Fruit fly (Drosophila melanogaster) whole organism, prepupa: ENCODE measurements around the gene bou.

Experiments
- Blimp-1 ChIP-seq: fragments of 200-800 bp; sonication (Bioruptor generic); optimal IDR thresholded peaks from 3 replicates; lab custom pipeline; 2017; ENCODE audit warnings: missing biosample characterization, missing genetic modification characterization, mild to moderate bottlenecking, moderate library complexity, missing genetic modification reagents
- CG10631 ChIP-seq: fragments of 200-800 bp; sonication (Bioruptor generic); optimal IDR thresholded peaks from 2 replicates; lab custom pipeline; 2016; ENCODE audit warnings: missing biosample characterization, missing genetic modification characterization
- CG10669 ChIP-seq: fragments of 200-800 bp; sonication (Bioruptor generic); optimal IDR thresholded peaks from 3 replicates; lab custom pipeline; 2018; ENCODE audit warnings: missing biosample characterization, mild to moderate bottlenecking, missing genetic modification characterization, moderate library complexity
- CG11294 ChIP-seq: fragments of 200-800 bp; sonication (Bioruptor generic); IDR thresholded peaks from 2 replicates; pipeline ENCODE4 v1.3.6; 2022; ENCODE audit warnings: missing biosample characterization, missing genetic modification characterization
- CG11762 ChIP-seq: fragments of 200-800 bp; sonication (Bioruptor generic); optimal IDR thresholded peaks from 3 replicates; lab custom pipeline; 2016; ENCODE audit warnings: missing biosample characterization, missing genetic modification characterization; ENCODE audit not compliant: insufficient read depth
- CG15336 ChIP-seq: fragments of 200-800 bp; sonication (Bioruptor generic); IDR thresholded peaks from 2 replicates; pipeline ENCODE4 v1.3.6; 2022; ENCODE audit warnings: missing biosample characterization, missing genetic modification characterization
- CG1621 ChIP-seq: fragments of 200-800 bp; sonication (Bioruptor generic); optimal IDR thresholded peaks from 3 replicates; lab custom pipeline; 2018; ENCODE audit warnings: missing biosample characterization, mild to moderate bottlenecking, missing genetic modification characterization
- CG3032 ChIP-seq: fragments of 200-800 bp; optimal IDR thresholded peaks from 2 replicates; lab custom pipeline; 2019; ENCODE audit warnings: missing biosample characterization, mild to moderate bottlenecking, missing genetic modification characterization, moderate library complexity
- CG32006 ChIP-seq: fragments of 200-800 bp; sonication (Bioruptor generic); optimal IDR thresholded peaks from 3 replicates; lab custom pipeline; 2017; ENCODE audit warnings: missing biosample characterization, mild to moderate bottlenecking, missing genetic modification characterization
- CG34406 ChIP-seq: fragments of 200-800 bp; sonication (Bioruptor generic); optimal IDR thresholded peaks from 3 replicates; lab custom pipeline; 2016; ENCODE audit warnings: missing biosample characterization, missing genetic modification characterization
- CG3919 ChIP-seq: fragments of 200-800 bp; sonication (Bioruptor generic); optimal IDR thresholded peaks from 3 replicates; lab custom pipeline; 2016; ENCODE audit warnings: missing biosample characterization, missing genetic modification characterization
- CG4318 ChIP-seq: fragments of 200-800 bp; sonication (Bioruptor generic); optimal IDR thresholded peaks from 3 replicates; lab custom pipeline; 2017; ENCODE audit warnings: missing biosample characterization, mild to moderate bottlenecking, missing genetic modification characterization
- CG6163 ChIP-seq: fragments of 200-800 bp; sonication (Bioruptor generic); IDR thresholded peaks from 3 replicates; pipeline ENCODE4 v1.3.6; 2022; ENCODE audit warnings: missing biosample characterization, missing genetic modification characterization
- CG6854 ChIP-seq: fragments of 200-800 bp; sonication (Bioruptor generic); optimal IDR thresholded peaks from 2 replicates; lab custom pipeline; 2017; ENCODE audit warnings: missing biosample characterization, mild to moderate bottlenecking, missing genetic modification characterization
- CG7368 ChIP-seq: fragments of 200-800 bp; sonication (Bioruptor generic); optimal IDR thresholded peaks from 3 replicates; lab custom pipeline; 2016; ENCODE audit warnings: missing biosample characterization, missing genetic modification characterization
- CG9139 ChIP-seq: fragments of 200-800 bp; sonication (Bioruptor generic); optimal IDR thresholded peaks from 3 replicates; lab custom pipeline; 2017; ENCODE audit warnings: missing biosample characterization, mild to moderate bottlenecking, missing genetic modification characterization
- Eip78C ChIP-seq: fragments of 200-800 bp; sonication (Bioruptor generic); peaks from one replicate; lab custom pipeline; 2016; ENCODE audit warnings: missing biosample characterization, missing genetic modification characterization
- Eip93F ChIP-seq: fragments of 200-800 bp; sonication (Bioruptor generic); optimal IDR thresholded peaks from 2 replicates; lab custom pipeline; 2016; ENCODE audit warnings: missing biosample characterization, mild to moderate bottlenecking, missing genetic modification characterization
- Ets21C ChIP-seq: fragments of 200-800 bp; sonication (Bioruptor generic); optimal IDR thresholded peaks from 3 replicates; lab custom pipeline; 2016; ENCODE audit warnings: missing biosample characterization, missing genetic modification characterization
- Ets96B ChIP-seq: fragments of 200-800 bp; optimal IDR thresholded peaks from 2 replicates; lab custom pipeline; 2019; ENCODE audit warnings: missing biosample characterization, mild to moderate bottlenecking, missing genetic modification characterization, moderate library complexity
- Gug ChIP-seq: fragments of 200-800 bp; sonication (Bioruptor generic); IDR thresholded peaks from 2 replicates; pipeline ENCODE4 v1.3.6; 2022; ENCODE audit warnings: missing biosample characterization, missing genetic modification characterization
- Hr39 ChIP-seq: fragments of 200-800 bp; sonication (Bioruptor generic); optimal IDR thresholded peaks from 2 replicates; lab custom pipeline; 2016; ENCODE audit warnings: missing biosample characterization, missing genetic modification characterization
- Hr4 ChIP-seq: fragments of 200-800 bp; sonication (Bioruptor generic); optimal IDR thresholded peaks from 3 replicates; lab custom pipeline; 2016; ENCODE audit warnings: missing biosample characterization, missing genetic modification characterization
- Met ChIP-seq: fragments of 200-800 bp; sonication (Bioruptor generic); optimal IDR thresholded peaks from 3 replicates; lab custom pipeline; 2016; ENCODE audit warnings: missing biosample characterization, missing genetic modification characterization
- OdsH ChIP-seq: fragments of 200-800 bp; sonication (Bioruptor generic); optimal IDR thresholded peaks from 3 replicates; lab custom pipeline; 2016; ENCODE audit warnings: missing biosample characterization, missing genetic modification characterization
- Smox ChIP-seq: fragments of 200-800 bp; sonication (Bioruptor generic); optimal IDR thresholded peaks from 3 replicates; lab custom pipeline; 2016; ENCODE audit warnings: missing biosample characterization, missing genetic modification characterization
- Sox102F ChIP-seq: fragments of 200-800 bp; sonication (Bioruptor generic); optimal IDR thresholded peaks from 2 replicates; lab custom pipeline; 2016; ENCODE audit warnings: missing biosample characterization, mild to moderate bottlenecking, missing genetic modification characterization
- Sox15 ChIP-seq: fragments of 200-800 bp; sonication (Bioruptor generic); optimal IDR thresholded peaks from 3 replicates; lab custom pipeline; 2016; ENCODE audit warnings: missing biosample characterization, missing genetic modification characterization
- achi ChIP-seq: fragments of 200-800 bp; sonication (Bioruptor generic); optimal IDR thresholded peaks from 3 replicates; lab custom pipeline; 2016; ENCODE audit warnings: missing biosample characterization, missing genetic modification characterization
- acj6 ChIP-seq: fragments of 200-800 bp; sonication (Bioruptor generic); optimal IDR thresholded peaks from 3 replicates; lab custom pipeline; 2016; ENCODE audit warnings: missing biosample characterization, missing genetic modification characterization
- eg ChIP-seq: fragments of 200-800 bp; sonication (Bioruptor generic); IDR thresholded peaks from 3 replicates; pipeline ENCODE4 v1.3.6; 2022; ENCODE audit warnings: missing biosample characterization, missing genetic modification characterization
- fd59A ChIP-seq: fragments of 200-800 bp; sonication (Bioruptor generic); optimal IDR thresholded peaks from 2 replicates; lab custom pipeline; 2017; ENCODE audit warnings: missing biosample characterization, mild to moderate bottlenecking, missing genetic modification characterization, missing genetic modification reagents
- pdm3 ChIP-seq: fragments of 200-800 bp; sonication (Bioruptor generic); optimal IDR thresholded peaks from 3 replicates; lab custom pipeline; 2016; ENCODE audit warnings: missing biosample characterization, missing genetic modification characterization
- salr ChIP-seq, 2 experiments: fragments of 200-800 bp; sonication (Bioruptor generic); optimal IDR thresholded peaks; 3 replicates each; lab custom pipeline; 2016 to 2018; ENCODE audit warnings: missing biosample characterization in 2 of 2, missing genetic modification characterization in 2 of 2, mild to moderate bottlenecking in 1 of 2
- ss ChIP-seq, 2 experiments: fragments of 200-800 bp; sonication (Bioruptor generic); optimal IDR thresholded peaks; 2 replicates in 1 of 2; 3 replicates in 1 of 2; lab custom pipeline; 2017 to 2018; ENCODE audit warnings: mild to moderate bottlenecking in 2 of 2, missing biosample characterization in 2 of 2, missing genetic modification characterization in 2 of 2, moderate library complexity in 1 of 2
- svp ChIP-seq: fragments of 200-800 bp; sonication (Bioruptor generic); peaks from one replicate; lab custom pipeline; 2016; ENCODE audit warnings: missing biosample characterization, missing genetic modification characterization
- topi ChIP-seq: fragments of 200-800 bp; sonication (Bioruptor generic); optimal IDR thresholded peaks from 3 replicates; lab custom pipeline; 2016; ENCODE audit warnings: missing biosample characterization, missing genetic modification characterization
- vri ChIP-seq: fragments of 200-800 bp; sonication (Bioruptor generic); optimal IDR thresholded peaks from 3 replicates; lab custom pipeline; 2016; ENCODE audit warnings: missing biosample characterization, mild to moderate bottlenecking, missing genetic modification characterization

The bou gene

dm6 chrX:6994473-6995179 is 8.3 kb downstream of the bou start (continued):
- TF ChIP-seq CG1621, result peak; percentile 38
- TF ChIP-seq salr (GFP tag; optimal IDR thresholded peaks at IDR 0.05; lab: Kevin White, UChicago), result peak in 1 of 2 experiments; percentile 28
- TF ChIP-seq CG9139 (GFP tag; lab: Kevin White, UChicago), result peak; percentile 68
- no peak for TF ChIP-seq CG11294
- TF ChIP-seq CG6854 (GFP tag; lab: Kevin White, UChicago), result no peak
- no peak for TF ChIP-seq eg (GFP tag; lab: Robert Waterston, UW)
- TF ChIP-seq CG7368 (GFP tag; lab: Kevin White, UChicago), result no peak
- TF ChIP-seq CG15336 (GFP tag; lab: Robert Waterston, UW), result no peak
- no peak for TF ChIP-seq CG3032 (tag; lab: Kevin White, UChicago)
- peak; percentile 14 to 59 for TF ChIP-seq ss (GFP tag; optimal IDR thresholded peaks at IDR 0.05; lab: Kevin White, UChicago)
- no peak for TF ChIP-seq Hr39 (GFP tag; lab: Kevin White, UChicago)
- peak; percentile 42 for TF ChIP-seq Eip78C
- no peak for TF ChIP-seq Smox (GFP tag; lab: Kevin White, UChicago)

DNA sequence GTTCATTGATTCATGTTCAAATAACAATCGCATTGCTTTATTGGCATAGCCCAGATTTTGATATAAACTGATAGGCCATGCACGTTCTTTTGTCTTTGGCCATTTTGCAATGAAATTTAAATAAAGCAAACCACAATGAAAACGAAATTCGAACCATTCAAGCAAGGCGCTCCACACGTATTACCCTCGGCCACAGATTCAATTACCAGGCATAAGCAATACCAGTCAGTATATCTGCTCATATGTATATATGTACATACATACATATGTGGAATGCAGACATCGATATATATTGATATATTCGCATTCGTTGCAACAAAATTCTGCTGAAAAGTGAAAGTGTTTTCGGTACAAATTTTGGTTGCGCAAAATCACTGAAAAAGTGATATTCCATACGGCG is 9.0 kb downstream of the bou start:
- TF ChIP-seq Eip78C (peak; percentile 42), CG7368 (GFP tag; lab: Kevin White, UChicago) (no peak), Blimp-1 (GFP tag; lab: Kevin White, UChicago) (peak; percentile 28), CG10631 (GFP tag; lab: Kevin White, UChicago) (no peak), topi (GFP tag; lab: Kevin White, UChicago) (no peak), CG4318 (GFP tag; lab: Kevin White, UChicago) (no peak), Sox102F (GFP tag; lab: Kevin White, UChicago) (no peak), svp (GFP tag; lab: Kevin White, UChicago) (peak; percentile 40), Gug (no peak), Sox15 (GFP tag; lab: Kevin White, UChicago) (no peak)

dm6 chrX:6996130-6996529 is 9.8 kb downstream of the bou start:
- TF ChIP-seq CG1621, result no peak
- peak; percentile 54 for TF ChIP-seq Eip78C
- TF ChIP-seq Met (GFP tag; lab: Kevin White, UChicago), result peak; percentile 11
- TF ChIP-seq Hr39 (GFP tag; lab: Kevin White, UChicago), result peak; percentile 6
- TF ChIP-seq, all 60 proteins: peak for 3

DNA sequence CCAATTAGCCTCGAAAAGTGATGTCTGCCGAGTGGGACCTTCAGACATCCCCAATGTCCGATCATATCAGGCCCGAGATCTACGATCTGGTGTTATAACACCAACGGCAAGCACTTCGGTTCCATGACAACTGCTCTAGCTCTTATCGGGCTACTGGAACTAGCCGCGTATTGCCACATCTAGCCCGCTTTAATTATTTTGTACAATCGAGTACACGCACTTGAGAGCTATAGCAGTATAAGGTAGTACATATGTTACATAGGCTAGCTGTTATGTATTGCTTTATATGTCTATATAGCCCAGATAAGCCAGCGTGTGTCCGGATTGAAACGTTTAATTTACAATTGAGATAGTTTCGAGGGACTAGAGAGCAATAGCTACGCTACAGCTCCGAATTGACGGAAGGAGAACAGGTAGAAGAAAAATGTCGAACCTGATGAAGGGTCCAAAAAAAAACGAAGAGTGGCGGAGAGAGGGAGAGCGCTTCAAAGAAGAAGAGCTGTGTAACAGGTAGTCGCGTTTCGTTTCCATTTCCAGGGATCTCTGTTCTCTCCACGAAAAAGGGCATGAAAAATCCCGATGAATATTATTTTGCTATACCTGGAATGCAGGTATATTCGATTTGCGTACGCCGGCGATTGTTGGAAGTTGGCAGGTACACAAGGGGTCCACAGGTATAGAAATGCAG is 10.8 kb downstream of the bou start:
- no peak for TF ChIP-seq pdm3 (GFP tag; lab: Kevin White, UChicago)
- TF ChIP-seq Blimp-1 (GFP tag; lab: Kevin White, UChicago), result peak; percentile 1

DNA sequence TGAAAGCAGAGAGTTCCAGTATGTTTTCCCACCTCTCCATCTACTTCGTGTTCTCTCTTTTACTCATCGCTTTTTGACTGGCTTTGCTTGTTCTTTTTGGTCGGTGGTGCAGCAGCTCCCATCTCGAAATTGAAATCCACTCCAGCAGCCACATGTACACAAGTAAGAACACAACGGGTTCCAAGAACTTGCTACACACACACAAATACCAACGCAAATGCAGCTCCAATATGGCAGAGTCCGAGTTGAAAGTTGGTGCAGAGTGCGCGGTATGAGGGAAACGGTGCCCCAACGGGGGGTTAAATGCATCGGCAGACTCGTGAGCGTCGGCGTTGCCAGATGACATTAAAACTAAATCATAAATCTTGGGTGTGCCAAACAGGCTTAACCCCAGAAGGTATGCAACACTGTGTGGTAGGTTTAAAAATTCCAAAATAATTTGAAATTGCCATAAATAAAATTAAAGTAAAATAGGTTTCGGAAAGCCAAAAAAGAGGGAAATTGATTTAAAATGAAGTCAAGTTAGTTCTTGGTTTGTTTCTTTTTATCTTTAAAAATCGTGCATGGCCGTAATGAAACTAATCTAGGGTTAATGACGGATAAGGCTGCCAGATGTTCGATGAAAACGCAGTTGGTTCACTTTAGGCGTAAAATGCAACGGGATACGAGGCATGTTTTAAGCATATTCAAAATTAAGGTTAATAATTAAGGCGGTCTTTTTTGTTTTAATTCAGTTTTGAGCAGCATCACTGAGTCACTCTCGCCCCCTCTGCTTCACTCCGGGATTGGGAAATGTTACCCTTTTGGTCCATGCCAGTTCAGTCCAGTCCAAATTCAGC is 11.6 kb downstream of the bou start:
- TF ChIP-seq CG32006 (GFP tag; lab: Kevin White, UChicago) (peak; percentile 88), Ets96B (tag; lab: Kevin White, UChicago) (peak; percentile 90), Sox15 (GFP tag; lab: Kevin White, UChicago) (peak; percentile 84), fd59A (GFP tag; lab: Kevin White, UChicago) (peak; percentile 88), CG3919 (GFP tag; lab: Kevin White, UChicago) (peak; percentile 85), Blimp-1 (GFP tag; lab: Kevin White, UChicago) (peak; percentile 20), Ets21C (GFP tag; lab: Kevin White, UChicago) (peak; percentile 86), CG1621 (peak; percentile 82), salr (GFP tag; optimal IDR thresholded peaks at IDR 0.05; lab: Kevin White, UChicago) (peak; percentile 79 to 88), achi (GFP tag; lab: Kevin White, UChicago) (peak; percentile 87), CG11294 (peak; percentile 56; the same call in 1 of the 2 replicates), OdsH (peak; percentile 90), Sox102F (GFP tag; lab: Kevin White, UChicago) (peak; percentile 77), acj6 (GFP tag; lab: Kevin White, UChicago) (peak; percentile 88), CG11762 (GFP tag; lab: Kevin White, UChicago) (peak; percentile 81), CG6163 (peak; percentile 83), svp (GFP tag; lab: Kevin White, UChicago) (peak; percentile 93), CG34406 (GFP tag; lab: Kevin White, UChicago) (peak; percentile 82), Eip93F (GFP tag; lab: Kevin White, UChicago) (peak; percentile 28), CG10669 (GFP tag; lab: Kevin White, UChicago) (peak; percentile 89), vri (GFP tag; lab: Kevin White, UChicago) (peak; percentile 18), Hr4 (peak; percentile 74), Met (GFP tag; lab: Kevin White, UChicago) (peak; percentile 88)
